Fruit fly (Drosophila melanogaster) whole organism, embryonic: ENCODE measurements around the gene Hr4.

Source experiments
- Abd-B ChIP-seq: fragments of 200-800 bp; sonication (Bioruptor generic); optimal IDR thresholded peaks from 2 replicates; lab custom pipeline; 2018; ENCODE audit warnings: missing biosample characterization, mild to moderate bottlenecking, missing genetic modification characterization, moderate library complexity
- BEAF-32 ChIP-seq: fragments of 200-800 bp; sonication (Bioruptor generic); optimal IDR thresholded peaks from 3 replicates; lab custom pipeline; 2017; ENCODE audit warnings: missing biosample characterization, missing genetic modification characterization, mild to moderate bottlenecking, moderate library complexity, missing genetic modification reagents
- Bteb2 ChIP-seq: fragments of 200-800 bp; sonication (Bioruptor generic); optimal IDR thresholded peaks from 2 replicates; lab custom pipeline; 2016; ENCODE audit warnings: missing biosample characterization, missing genetic modification characterization
- CG10959 ChIP-seq: fragments of 200-800 bp; sonication (Bioruptor generic); IDR thresholded peaks from 2 replicates; pipeline ENCODE4 v1.3.6; 2022; ENCODE audit warnings: missing biosample characterization, missing genetic modification characterization
- CG12236 ChIP-seq: fragments of 200-800 bp; sonication (Bioruptor generic); optimal IDR thresholded peaks from 2 replicates; lab custom pipeline; 2016; ENCODE audit warnings: missing biosample characterization, missing genetic modification characterization
- CG12769 ChIP-seq: fragments of 200-800 bp; sonication (Bioruptor generic); optimal IDR thresholded peaks from 2 replicates; lab custom pipeline; 2019; ENCODE audit warnings: missing biosample characterization, mild to moderate bottlenecking, missing genetic modification characterization, moderate library complexity
- CG15601 ChIP-seq: fragments of 200-800 bp; sonication (Bioruptor generic); optimal IDR thresholded peaks from 3 replicates; lab custom pipeline; 2019; ENCODE audit warnings: missing biosample characterization, mild to moderate bottlenecking, missing genetic modification characterization, moderate library complexity
- CG1647 ChIP-seq: fragments of 200-800 bp; sonication (Bioruptor generic); optimal IDR thresholded peaks from 3 replicates; lab custom pipeline; 2016; ENCODE audit warnings: missing biosample characterization, missing genetic modification characterization
- CG18619 ChIP-seq: fragments of 200-800 bp; sonication (Bioruptor generic); optimal IDR thresholded peaks from 3 replicates; lab custom pipeline; 2017; ENCODE audit warnings: missing biosample characterization, mild to moderate bottlenecking, missing genetic modification characterization
- CG18764 ChIP-seq: fragments of 200-800 bp; sonication (Bioruptor generic); optimal IDR thresholded peaks from 3 replicates; lab custom pipeline; 2016; ENCODE audit warnings: missing biosample characterization, missing genetic modification characterization
- CG2678 ChIP-seq: fragments of 200-800 bp; sonication (Bioruptor generic); optimal IDR thresholded peaks from 3 replicates; lab custom pipeline; 2019; ENCODE audit warnings: missing biosample characterization, mild to moderate bottlenecking, missing genetic modification characterization, moderate library complexity
- CG32767 ChIP-seq: fragments of 200-800 bp; sonication (Bioruptor generic); IDR thresholded peaks from 2 replicates; pipeline ENCODE4 v1.3.6; 2022; ENCODE audit warnings: missing biosample characterization, missing genetic modification characterization
- CG34376 ChIP-seq: fragments of 200-800 bp; sonication (Bioruptor generic); optimal IDR thresholded peaks from 2 replicates; lab custom pipeline; 2018; ENCODE audit warnings: missing biosample characterization, mild to moderate bottlenecking, missing genetic modification characterization
- CG8089 ChIP-seq: fragments of 200-800 bp; sonication (Bioruptor generic); optimal IDR thresholded peaks from 3 replicates; lab custom pipeline; 2016; ENCODE audit warnings: missing biosample characterization, missing genetic modification characterization
- CG8765 ChIP-seq: fragments of 200-800 bp; sonication (Bioruptor generic); IDR thresholded peaks from 2 replicates; pipeline ENCODE4 v1.3.6; 2022; ENCODE audit warnings: missing biosample characterization, missing genetic modification characterization
- CG9932 ChIP-seq: fragments of 200-800 bp; sonication (Bioruptor generic); IDR thresholded peaks from 2 replicates; pipeline ENCODE4 v1.3.6; 2022; ENCODE audit warnings: missing biosample characterization, missing genetic modification characterization
- Deaf1 ChIP-seq: fragments of 200-800 bp; optimal IDR thresholded peaks from 3 replicates; lab custom pipeline; 2019; ENCODE audit warnings: missing biosample characterization, mild to moderate bottlenecking, missing genetic modification characterization, moderate library complexity
- Dek ChIP-seq: fragments of 200-800 bp; sonication (Bioruptor generic); optimal IDR thresholded peaks from 3 replicates; lab custom pipeline; 2019; ENCODE audit warnings: missing biosample characterization, mild to moderate bottlenecking, missing genetic modification characterization, moderate library complexity
- Dip3 ChIP-seq: fragments of 200-800 bp; sonication (Bioruptor generic); optimal IDR thresholded peaks from 3 replicates; lab custom pipeline; 2016; ENCODE audit warnings: missing biosample characterization, missing genetic modification characterization
- Dp ChIP-seq: fragments of 200-800 bp; sonication (Bioruptor generic); optimal IDR thresholded peaks from 2 replicates; lab custom pipeline; 2018; ENCODE audit warnings: missing biosample characterization, mild to moderate bottlenecking, missing genetic modification characterization, moderate library complexity
- Ets65A ChIP-seq: fragments of 200-800 bp; sonication (Bioruptor generic); peaks from one replicate; lab custom pipeline; 2016; ENCODE audit warnings: missing biosample characterization, missing genetic modification characterization
- Gsc ChIP-seq: fragments of 200-800 bp; sonication (Bioruptor generic); IDR thresholded peaks from 2 replicates; pipeline ENCODE4 v1.3.6; 2022; ENCODE audit warnings: missing biosample characterization, missing genetic modification characterization
- Gug ChIP-seq: fragments of 200-800 bp; sonication (Bioruptor generic); IDR thresholded peaks from 4 replicates; pipeline ENCODE4 v1.3.6; 2022; ENCODE audit warnings: missing biosample characterization, missing genetic modification characterization
- HHEX ChIP-seq: fragments of 200-800 bp; sonication (Bioruptor generic); optimal IDR thresholded peaks from 3 replicates; lab custom pipeline; 2017; ENCODE audit warnings: missing biosample characterization, mild to moderate bottlenecking, missing genetic modification characterization, missing genetic modification reagents
- HLH4C ChIP-seq: fragments of 200-800 bp; sonication (Bioruptor generic); IDR thresholded peaks from 3 replicates; pipeline ENCODE4 v1.3.6; 2022; ENCODE audit warnings: missing biosample characterization, missing genetic modification characterization; ENCODE audit not compliant: partially characterized antibody
- MTF-1 ChIP-seq: fragments of 200-800 bp; sonication (Bioruptor generic); optimal IDR thresholded peaks from 2 replicates; lab custom pipeline; 2018; ENCODE audit warnings: missing biosample characterization, mild to moderate bottlenecking, missing genetic modification characterization, borderline replicate concordance
- NC2α ChIP-seq: fragments of 200-800 bp; sonication (Bioruptor generic); optimal IDR thresholded peaks from 2 replicates; lab custom pipeline; 2016; ENCODE audit warnings: missing biosample characterization, missing genetic modification characterization
- Trl ChIP-seq, 3 experiments: fragments of >200 bp in 2 of 3; fragments of 200-800 bp in 1 of 3; sonication (Bioruptor generic) in 1 of 3; optimal IDR thresholded peaks; 2 replicates in 1 of 3; 3 replicates in 2 of 3; lab custom pipeline; 2016 to 2017; ENCODE audit warnings: missing biosample characterization in 1 of 3, missing genetic modification characterization in 1 of 3
- caup ChIP-seq: fragments of 200-800 bp; sonication (Bioruptor generic); optimal IDR thresholded peaks from 3 replicates; lab custom pipeline; 2017; ENCODE audit warnings: missing biosample characterization, mild to moderate bottlenecking, missing genetic modification characterization, moderate library complexity; ENCODE audit not compliant: severe bottlenecking
- cg ChIP-seq: fragments of 200-800 bp; sonication (Bioruptor generic); optimal IDR thresholded peaks from 3 replicates; lab custom pipeline; 2019; ENCODE audit warnings: missing biosample characterization, mild to moderate bottlenecking, missing genetic modification characterization, moderate library complexity
- chm ChIP-seq: fragments of 200-800 bp; sonication (Bioruptor generic); IDR thresholded peaks from 2 replicates; pipeline ENCODE4 v1.3.6; 2022; ENCODE audit warnings: missing biosample characterization, missing genetic modification characterization
- corto ChIP-seq: fragments of 200-800 bp; sonication (Bioruptor generic); optimal IDR thresholded peaks from 2 replicates; lab custom pipeline; 2016; ENCODE audit warnings: missing biosample characterization, mild to moderate bottlenecking, missing genetic modification characterization, moderate library complexity
- crol ChIP-seq: fragments of 200-800 bp; sonication (Bioruptor generic); IDR thresholded peaks from 2 replicates; pipeline ENCODE4 v1.3.6; 2022; ENCODE audit warnings: missing biosample characterization, missing genetic modification characterization
- dm ChIP-seq: fragments of 200-800 bp; sonication (Bioruptor generic); optimal IDR thresholded peaks from 3 replicates; lab custom pipeline; 2016; ENCODE audit warnings: missing biosample characterization, missing genetic modification characterization
- dpn ChIP-seq, 2 experiments: fragments of 200-800 bp; sonication (Bioruptor generic); optimal IDR thresholded peaks; 3 replicates each; lab custom pipeline; 2016; ENCODE audit warnings: missing biosample characterization in 2 of 2, missing genetic modification characterization in 2 of 2
- fd96Cb ChIP-seq: fragments of 200-800 bp; sonication (Bioruptor generic); optimal IDR thresholded peaks from 2 replicates; lab custom pipeline; 2018; ENCODE audit warnings: missing biosample characterization, mild to moderate bottlenecking, missing genetic modification characterization, moderate library complexity
- gce ChIP-seq: fragments of 200-800 bp; sonication (Bioruptor generic); IDR thresholded peaks from 3 replicates; pipeline ENCODE4 v1.3.6; 2022; ENCODE audit warnings: missing biosample characterization, missing genetic modification characterization
- gsb ChIP-seq: fragments of 200-800 bp; sonication (Bioruptor generic); IDR thresholded peaks from 2 replicates; pipeline ENCODE4 v1.3.6; 2022; ENCODE audit warnings: missing biosample characterization, missing genetic modification characterization
- hb ChIP-seq: fragments of 200-800 bp; sonication (Bioruptor generic); IDR thresholded peaks from 3 replicates; pipeline ENCODE4 v1.3.6; 2022; ENCODE audit warnings: missing biosample characterization, missing genetic modification characterization; ENCODE audit not compliant: partially characterized antibody
- lbe ChIP-seq: fragments of 200-800 bp; sonication (Bioruptor generic); optimal IDR thresholded peaks from 2 replicates; lab custom pipeline; 2016; ENCODE audit warnings: missing biosample characterization, mild to moderate bottlenecking, missing genetic modification characterization
- odd ChIP-seq: fragments of 200-800 bp; sonication (Bioruptor generic); optimal IDR thresholded peaks from 2 replicates; lab custom pipeline; 2017; ENCODE audit warnings: missing biosample characterization, mild to moderate bottlenecking, missing genetic modification characterization
- pho ChIP-seq: fragments of 200-800 bp; sonication (Bioruptor generic); optimal IDR thresholded peaks from 2 replicates; lab custom pipeline; 2016; ENCODE audit warnings: missing biosample characterization, missing genetic modification characterization
- psq ChIP-seq: fragments of 200-800 bp; sonication (Bioruptor generic); optimal IDR thresholded peaks from 2 replicates; lab custom pipeline; 2017; ENCODE audit warnings: missing biosample characterization, missing genetic modification characterization
- pzg ChIP-seq: fragments of 200-800 bp; sonication (Bioruptor generic); optimal IDR thresholded peaks from 3 replicates; lab custom pipeline; 2018; ENCODE audit warnings: missing biosample characterization, mild to moderate bottlenecking, missing genetic modification characterization, moderate library complexity
- sob ChIP-seq: fragments of 200-800 bp; sonication (Bioruptor generic); IDR thresholded peaks from 2 replicates; pipeline ENCODE4 v1.3.6; 2022; ENCODE audit warnings: missing biosample characterization, missing genetic modification characterization
- tna ChIP-seq: fragments of 200-800 bp; sonication (Bioruptor generic); IDR thresholded peaks from 2 replicates; pipeline ENCODE4 v1.3.6; 2022; ENCODE audit warnings: missing biosample characterization, missing genetic modification characterization; ENCODE audit not compliant: partially characterized antibody
- unpg ChIP-seq: fragments of 200-800 bp; sonication (Bioruptor generic); optimal IDR thresholded peaks from 3 replicates; lab custom pipeline; 2018; ENCODE audit warnings: missing biosample characterization, mild to moderate bottlenecking, missing genetic modification characterization, moderate library complexity
- vvl ChIP-seq: fragments of 200-800 bp; sonication (Bioruptor generic); IDR thresholded peaks from 2 replicates; pipeline ENCODE4 v1.3.6; 2022; ENCODE audit warnings: missing biosample characterization, missing genetic modification characterization
- wdn ChIP-seq: fragments of 200-800 bp; sonication (Bioruptor generic); IDR thresholded peaks from 2 replicates; pipeline ENCODE4 v1.3.6; 2022; ENCODE audit warnings: missing biosample characterization, missing genetic modification characterization

Gene Hr4

dm6 chrX:2012837-2013236 lies 71.1 kb downstream of the Hr4 start (continued):
- TF ChIP-seq gsb (GFP tag; lab: Robert Waterston, UW) (no peak), CG18619 (peak; percentile 15), dpn (GFP tag; optimal IDR thresholded peaks at IDR 0.05; lab: Kevin White, UChicago) (peak in 1 of 2 experiments; percentile 37), CG12769 (tag; lab: Kevin White, UChicago) (peak; percentile 39), cg (GFP tag; lab: Kevin White, UChicago) (peak; percentile 74), CG15601 (tag; lab: Kevin White, UChicago) (no peak), psq (GFP tag; lab: Kevin White, UChicago) (peak; percentile 60), CG12236 (GFP tag; lab: Kevin White, UChicago) (no peak), Deaf1 (peak; percentile 29), corto (GFP tag; lab: Kevin White, UChicago) (no peak), Gug (GFP tag; lab: Robert Waterston, UW) (no peak), HHEX (GFP tag; lab: Kevin White, UChicago) (peak; percentile 26), pzg (GFP tag; lab: Kevin White, UChicago) (peak; percentile 19), dm (GFP tag; lab: Kevin White, UChicago) (peak; percentile 18), sob (0 out of 2 replicates have a peak, but pooled peaks have one; percentile 33), tna (GFP tag; lab: Robert Waterston, UW) (no peak), CG2678 (no peak), Gsc (GFP tag; lab: Robert Waterston, UW) (no peak), odd (GFP tag; lab: Kevin White, UChicago) (no peak), hb (GFP tag; lab: Robert Waterston, UW) (no peak), Ets65A (GFP tag; lab: Kevin White, UChicago) (peak; percentile 85), unpg (GFP tag; lab: Kevin White, UChicago) (no peak), Dp (GFP tag; lab: Kevin White, UChicago) (no peak), Abd-B (GFP tag; lab: Kevin White, UChicago) (no peak), CG18764 (GFP tag; lab: Kevin White, UChicago) (no peak), CG10959 (GFP tag; lab: Robert Waterston, UW) (no peak), lbe (peak; percentile 16), vvl (GFP tag; lab: Robert Waterston, UW) (no peak)

- TF ChIP-seq NC2α (GFP tag; lab: Kevin White, UChicago) (no peak), HLH4C (peak; percentile 34; the same call in 1 of the 3 replicates), Trl (optimal IDR thresholded peaks at IDR 0.05; lab: Kevin White, UChicago) (peak in 1 of 2 experiments; percentile 26), Trl (GFP tag; optimal IDR thresholded peaks at IDR 0.05; lab: Kevin White, UChicago) (no peak), Dek (tag; lab: Kevin White, UChicago) (no peak), crol (GFP tag; lab: Robert Waterston, UW) (peak; percentile 55)
Measured at dm6 chrX:2013365-2013764, 71.6 kb downstream of the Hr4 start.

- TF ChIP-seq CG34376 (GFP tag; lab: Kevin White, UChicago) (peak; percentile 32), Dip3 (no peak), CG1647 (no peak), pzg (GFP tag; lab: Kevin White, UChicago) (no peak), chm (GFP tag; lab: Robert Waterston, UW) (no peak), CG8765 (GFP tag; lab: Robert Waterston, UW) (no peak), Bteb2 (GFP tag; lab: Kevin White, UChicago) (no peak), MTF-1 (peak; percentile 53), caup (GFP tag; lab: Kevin White, UChicago) (no peak), gce (0 out of 3 replicates have a peak, but pooled peaks have one; percentile 35), fd96Cb (tag; lab: Kevin White, UChicago) (no peak), CG9932 (GFP tag; lab: Robert Waterston, UW) (no peak), wdn (GFP tag; lab: Robert Waterston, UW) (no peak), BEAF-32 (GFP tag; lab: Kevin White, UChicago) (no peak), CG32767 (GFP tag; lab: Robert Waterston, UW) (no peak), pho (GFP tag; lab: Kevin White, UChicago) (no peak), CG8089 (GFP tag; lab: Kevin White, UChicago) (no peak)
Measured at dm6 chrX:2024819-2025218, 83.1 kb downstream of the Hr4 start.
